Fruit fly (Drosophila melanogaster): ENCODE measurements around the gene CG32024.
A peak's percentile ranks its signal among the peaks of the same experiment; 100 is the strongest.

CG32024 gene

DNA sequence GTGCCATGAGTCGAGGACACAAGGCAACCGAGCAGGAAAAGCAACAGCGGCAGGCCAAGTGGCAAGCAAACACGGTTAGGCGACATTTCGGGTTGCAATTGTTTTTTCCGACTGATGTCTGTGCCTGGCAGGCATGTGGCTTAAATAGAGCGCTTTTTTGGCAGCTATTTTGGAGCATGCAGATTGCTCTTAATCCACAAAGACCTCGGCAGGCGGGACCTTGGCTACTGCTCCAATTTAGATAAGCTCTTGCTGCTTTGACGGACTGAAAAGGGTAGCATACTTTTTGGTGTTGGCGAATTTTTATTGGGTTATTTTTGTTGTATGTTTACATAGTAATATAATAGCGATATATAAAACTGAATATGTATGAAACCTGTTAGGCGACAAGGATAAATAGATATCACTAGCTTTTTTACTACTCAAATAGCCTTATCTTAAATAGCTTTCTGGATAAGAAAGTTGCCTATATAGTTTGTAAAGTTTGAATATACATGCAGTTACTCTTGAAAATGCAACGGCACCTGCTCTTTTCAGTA is at the start of gene CG32024, which contains the start of gene CG13312:
TSS of gene CG32024 (plus strand) at position 489 of the 539 bp plus-strand sequence.
TSS of gene CG13312 (minus strand) at position 101 of the 539 bp plus-strand sequence.
- TF ChIP-seq noc (tag; optimal IDR thresholded peaks at IDR 0.05), result no peak

DNA sequence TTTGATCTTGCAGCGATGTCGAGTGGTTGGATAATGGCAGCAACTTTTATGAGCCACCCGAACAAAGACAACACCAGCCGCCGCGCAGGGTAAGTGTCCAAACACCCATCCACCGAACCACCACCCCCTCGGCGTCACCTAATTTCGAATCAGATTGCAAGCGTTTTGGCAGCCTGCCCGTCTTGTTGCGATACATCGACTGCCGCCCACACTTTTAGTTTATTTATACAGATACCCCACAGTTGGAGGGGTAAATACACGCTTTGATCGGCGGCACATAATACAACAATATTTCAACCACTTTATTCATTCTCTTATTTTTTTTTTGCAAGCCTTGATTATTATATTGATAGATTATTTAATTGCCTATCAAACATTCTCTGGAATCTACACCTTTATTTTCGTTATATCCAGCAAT is 44.4 kb upstream of the CG32024 start:
- TF ChIP-seq noc (tag; optimal IDR thresholded peaks at IDR 0.05), result peak; percentile 55

DNA sequence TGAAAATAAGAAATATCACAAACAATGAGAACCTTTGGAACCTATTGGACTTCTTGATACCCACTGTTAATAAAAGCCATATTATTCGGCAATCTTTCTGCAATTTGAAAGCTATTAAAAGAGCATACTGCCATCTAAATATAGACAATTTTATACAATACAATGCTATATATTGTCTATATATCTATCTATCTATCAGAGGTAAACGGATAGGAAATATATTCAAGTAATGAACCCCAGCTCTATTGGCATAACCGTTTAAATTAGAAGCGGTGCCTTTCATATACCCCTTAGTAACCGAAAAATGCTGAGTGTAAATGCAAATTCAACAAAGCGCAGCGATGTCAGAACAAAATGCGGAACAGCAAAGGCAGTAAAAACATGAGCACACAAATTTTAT is 43.6 kb upstream of the CG32024 start:
- TF ChIP-seq noc (tag; optimal IDR thresholded peaks at IDR 0.05), result no peak

DNA sequence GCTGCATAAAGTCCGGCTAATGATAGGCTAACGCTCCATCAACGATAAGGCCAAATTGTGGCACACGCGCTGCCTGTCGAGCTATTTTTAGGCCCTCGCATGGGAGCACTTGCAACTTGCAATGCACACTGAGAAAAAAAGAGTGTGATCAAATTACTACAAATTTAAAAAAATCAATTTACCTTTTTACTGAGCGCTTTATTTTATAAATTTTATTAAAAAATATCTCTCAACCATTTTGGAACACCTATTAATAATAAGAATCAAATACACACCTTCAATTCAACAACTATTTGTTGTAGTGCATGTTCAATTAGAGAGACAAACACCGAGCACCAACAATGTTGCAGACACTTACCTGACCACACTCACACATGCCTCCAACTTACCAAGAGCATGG is 41.9 kb upstream of the CG32024 start:
- TF ChIP-seq noc (tag; optimal IDR thresholded peaks at IDR 0.05), result no peak

DNA sequence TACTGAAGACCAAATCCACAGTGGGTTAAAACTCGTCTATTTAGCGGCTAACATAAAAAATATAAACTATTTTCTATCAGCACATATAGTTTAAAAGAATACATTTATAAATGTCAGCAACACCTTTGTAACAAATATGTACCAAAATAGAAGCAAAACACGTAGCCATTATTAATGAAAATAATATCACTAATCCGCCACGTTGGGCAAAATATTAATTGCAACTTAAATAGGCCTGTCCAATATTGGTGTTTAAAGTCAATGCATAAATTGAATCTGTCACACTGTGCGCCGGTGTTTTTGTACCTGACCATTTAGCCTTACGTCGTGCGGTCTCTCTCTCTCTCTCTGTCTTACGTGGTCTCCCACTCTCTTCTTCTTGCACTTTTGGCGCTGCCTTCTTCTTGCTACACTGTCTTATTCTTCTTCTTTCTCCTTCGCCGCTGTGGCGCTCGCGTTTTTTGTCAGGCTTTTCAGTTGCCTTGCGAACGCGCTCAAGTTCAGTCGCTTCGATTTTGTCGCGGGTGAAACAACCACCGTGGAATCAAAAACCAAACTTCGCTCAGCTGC is 41.3 kb upstream of the CG32024 start:
- TF ChIP-seq noc (tag; optimal IDR thresholded peaks at IDR 0.05), result peak; percentile 98

DNA sequence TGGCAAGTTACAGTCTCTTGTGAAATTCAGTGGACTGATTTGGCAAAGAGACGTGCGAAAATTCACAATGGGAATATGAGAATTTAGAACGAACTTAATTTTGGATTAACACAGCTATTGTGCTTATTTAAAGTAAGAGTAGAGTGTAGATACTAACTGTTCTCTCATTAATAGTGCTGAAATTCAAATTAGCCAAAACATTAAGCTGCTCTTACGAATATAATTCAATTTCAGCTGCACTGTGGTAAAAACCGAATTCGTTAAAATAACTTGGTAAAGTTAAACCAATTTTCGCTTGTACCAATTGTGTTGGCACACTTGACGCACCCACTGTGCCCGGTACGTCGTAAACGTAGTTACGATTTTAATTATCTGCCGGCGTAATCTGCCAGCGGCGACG is 39.5 kb upstream of the CG32024 start:
- peak; percentile 75 for TF ChIP-seq noc (tag; optimal IDR thresholded peaks at IDR 0.05)

DNA sequence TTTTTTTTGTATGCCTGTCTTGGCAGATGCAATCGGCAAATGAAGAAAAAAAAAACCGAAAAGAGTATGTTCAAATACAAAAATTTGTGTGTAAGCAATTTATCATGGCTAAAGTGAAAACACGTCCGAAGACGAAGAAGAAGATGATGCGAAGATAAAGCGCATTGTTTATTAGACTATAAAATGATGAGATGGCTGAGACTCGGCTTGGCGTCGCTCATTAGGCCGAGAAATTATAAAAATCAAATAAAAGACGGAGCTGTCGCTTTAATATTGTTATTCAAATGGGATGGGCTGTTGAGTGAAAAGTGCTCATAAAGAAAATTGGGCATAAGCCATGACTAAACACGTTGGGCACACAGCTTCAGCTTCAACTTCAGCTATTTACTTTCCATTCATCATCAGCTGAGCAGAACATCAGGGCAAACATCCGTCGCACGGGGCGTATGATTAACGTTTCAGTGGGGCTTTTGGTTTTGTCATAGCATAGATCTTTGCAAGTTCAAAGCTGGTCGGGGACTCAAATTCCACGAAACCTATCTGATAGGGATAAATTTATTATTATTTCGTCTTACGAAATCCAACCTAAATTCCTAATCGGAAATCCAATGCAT is 36.7 kb upstream of the CG32024 start:
- TF ChIP-seq noc (tag; optimal IDR thresholded peaks at IDR 0.05), result no peak

DNA sequence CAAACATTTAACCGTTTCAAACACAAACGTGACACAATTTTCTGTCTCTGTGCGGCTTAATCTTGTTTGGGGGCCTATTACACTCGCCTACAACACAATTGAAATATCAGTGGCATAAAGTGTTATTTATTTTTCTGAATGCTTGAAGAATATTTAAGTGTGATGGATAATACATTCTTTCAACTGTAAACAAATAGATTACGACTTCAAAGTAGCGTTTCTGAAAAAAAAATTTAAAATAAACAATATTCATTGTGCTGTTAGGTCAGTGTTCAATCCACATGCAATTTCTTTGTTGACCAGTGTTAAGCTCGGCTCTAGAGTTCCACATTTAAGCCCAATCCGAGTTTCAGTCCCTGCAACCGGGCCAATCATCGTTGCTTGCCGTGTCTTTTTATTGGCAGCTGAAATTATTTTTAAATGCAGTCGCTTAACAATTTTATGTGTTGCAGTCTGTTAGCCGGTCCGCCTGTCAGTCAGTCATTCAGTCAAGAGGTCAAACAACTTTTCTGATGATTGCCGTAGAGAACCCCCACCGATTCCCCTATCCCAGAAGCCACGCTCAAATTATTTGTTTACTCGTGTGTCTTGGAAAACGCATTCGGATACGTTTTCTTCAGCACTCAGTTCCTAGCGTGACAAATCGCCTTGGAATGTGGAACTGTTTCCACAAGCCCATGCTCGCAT is 34.3 kb upstream of the CG32024 start:
- no peak for TF ChIP-seq noc (tag; optimal IDR thresholded peaks at IDR 0.05)

DNA sequence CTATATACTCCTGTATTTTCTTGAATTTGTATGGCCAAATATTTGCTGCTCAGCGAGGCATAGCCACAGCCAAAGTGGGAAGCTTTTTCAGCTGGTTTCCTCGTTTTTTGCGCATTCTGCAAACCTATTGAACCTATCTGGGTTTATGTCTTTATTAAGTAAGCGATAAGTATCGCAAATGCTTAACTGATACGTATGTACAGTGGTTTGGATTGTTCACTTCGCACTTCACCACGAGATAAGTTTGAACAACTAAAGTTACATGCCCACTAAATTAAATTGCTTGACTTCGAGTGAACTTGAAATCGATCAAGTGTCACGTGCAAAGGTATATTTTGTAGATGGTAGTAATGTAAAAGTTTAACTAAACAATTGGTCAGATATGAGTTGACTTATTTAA is 33.7 kb upstream of the CG32024 start:
- no peak for TF ChIP-seq noc (tag; optimal IDR thresholded peaks at IDR 0.05)

DNA sequence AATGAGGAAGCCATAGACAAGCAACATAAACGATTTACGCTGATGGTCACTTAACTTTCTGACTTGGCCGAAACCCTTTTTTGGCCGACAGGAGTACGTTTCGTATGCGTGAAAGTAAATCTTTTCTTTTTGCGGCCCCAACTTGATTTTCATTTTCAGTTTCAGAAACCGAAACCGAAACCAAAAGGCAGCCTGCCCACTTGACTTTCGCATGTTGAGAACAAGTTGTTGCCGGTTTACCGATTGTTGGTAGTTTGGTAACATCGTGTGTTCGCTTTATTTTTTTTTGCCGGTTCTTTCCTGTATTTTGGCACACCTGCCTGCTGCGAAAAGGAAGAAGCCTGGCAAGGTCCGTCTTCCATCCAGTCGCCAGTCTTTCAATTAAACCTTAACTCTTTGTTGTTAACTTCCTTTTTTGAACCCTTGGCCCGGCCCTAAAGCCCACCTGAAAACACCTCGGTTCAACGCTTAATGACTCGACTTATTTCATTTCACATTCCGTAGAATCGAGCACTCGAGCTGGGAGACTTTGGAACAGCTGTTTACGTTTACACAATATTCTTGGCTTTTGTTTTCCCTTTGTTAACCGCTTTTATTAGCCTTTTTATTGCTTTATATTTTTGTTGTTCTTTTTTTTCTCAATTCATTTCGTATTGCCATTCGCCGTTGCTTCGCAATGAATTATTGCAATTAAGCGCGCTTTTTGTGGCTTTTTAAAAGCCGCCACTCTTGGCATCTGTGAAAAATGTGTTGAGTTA is 32.2 kb upstream of the CG32024 start:
- TF ChIP-seq noc (tag; optimal IDR thresholded peaks at IDR 0.05), result no peak

DNA sequence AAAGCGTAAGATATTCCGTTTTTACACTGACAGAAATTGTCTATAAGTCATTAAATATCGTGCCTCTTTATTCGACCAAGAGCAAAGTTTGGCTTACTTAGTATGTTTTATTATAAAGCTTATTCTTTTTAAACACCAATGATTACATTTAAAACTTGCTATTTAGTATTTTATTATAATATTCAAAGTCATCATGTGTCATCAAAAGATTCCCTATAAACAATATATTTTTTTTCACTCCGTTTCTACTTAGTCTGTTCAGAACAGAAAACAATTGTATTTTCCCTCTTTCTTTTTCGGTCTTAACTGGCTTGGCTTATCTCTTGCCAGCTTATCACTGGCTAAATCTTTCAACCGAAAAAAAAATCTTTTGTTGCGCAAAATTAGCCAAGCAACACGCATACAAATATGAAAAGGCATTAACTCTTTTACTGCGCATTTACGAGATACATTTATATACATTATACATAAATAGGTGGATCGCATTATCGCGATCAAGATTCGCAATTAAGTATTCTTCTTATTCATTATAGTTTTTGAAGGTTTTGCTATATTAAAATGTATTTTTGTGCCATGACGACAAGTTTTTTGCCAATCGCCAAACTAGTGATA is 30.0 kb upstream of the CG32024 start:
- no peak for TF ChIP-seq noc (tag; optimal IDR thresholded peaks at IDR 0.05)

DNA sequence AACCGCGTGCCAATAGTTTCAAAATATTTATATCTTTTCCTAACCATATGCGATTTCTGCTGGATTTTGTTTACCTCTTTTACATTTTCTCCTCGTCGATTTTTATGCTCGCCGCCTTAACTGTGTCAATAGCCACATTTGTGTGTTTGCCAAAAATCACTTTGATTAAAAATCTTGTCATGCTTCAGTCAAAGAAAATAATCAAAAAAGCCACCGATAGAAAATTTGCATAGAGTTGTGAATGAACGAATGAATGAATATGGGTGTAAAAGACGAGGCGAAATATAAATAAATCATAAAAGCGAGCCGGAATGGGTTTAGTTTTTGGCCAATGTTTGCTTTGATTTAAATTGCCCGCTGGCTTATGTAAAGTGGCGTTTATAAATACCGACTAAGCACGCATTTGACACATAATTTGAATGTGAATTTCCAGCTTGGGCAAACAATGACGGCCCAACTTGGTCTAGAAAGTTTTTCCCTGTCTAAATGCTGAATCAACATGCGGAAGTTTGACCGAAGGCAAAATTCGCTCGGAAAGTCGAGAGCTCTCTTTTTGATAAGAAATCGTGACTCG is 26.6 kb upstream of the CG32024 start:
- peak; percentile 28 for TF ChIP-seq noc (tag; optimal IDR thresholded peaks at IDR 0.05)

DNA sequence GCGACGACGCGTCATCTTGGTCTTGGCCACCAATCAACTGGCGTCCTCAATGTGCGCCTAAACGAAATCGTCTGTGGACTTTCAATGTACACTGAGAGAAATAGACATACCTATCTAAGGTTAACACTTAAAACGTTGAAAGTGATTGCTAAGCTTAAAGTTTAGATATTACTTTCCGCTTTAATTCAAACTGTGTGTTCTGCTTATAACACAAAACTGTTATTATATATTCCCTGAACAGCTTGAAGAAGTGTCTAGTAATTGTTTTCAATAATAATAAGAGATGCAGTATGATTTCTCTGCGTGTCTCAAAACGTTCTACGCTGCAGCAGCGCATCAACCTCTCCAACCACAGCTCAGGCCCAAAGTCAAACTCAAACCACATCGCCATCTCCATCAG is 25.4 kb upstream of the CG32024 start:
- TF ChIP-seq noc (tag; optimal IDR thresholded peaks at IDR 0.05), result no peak

DNA sequence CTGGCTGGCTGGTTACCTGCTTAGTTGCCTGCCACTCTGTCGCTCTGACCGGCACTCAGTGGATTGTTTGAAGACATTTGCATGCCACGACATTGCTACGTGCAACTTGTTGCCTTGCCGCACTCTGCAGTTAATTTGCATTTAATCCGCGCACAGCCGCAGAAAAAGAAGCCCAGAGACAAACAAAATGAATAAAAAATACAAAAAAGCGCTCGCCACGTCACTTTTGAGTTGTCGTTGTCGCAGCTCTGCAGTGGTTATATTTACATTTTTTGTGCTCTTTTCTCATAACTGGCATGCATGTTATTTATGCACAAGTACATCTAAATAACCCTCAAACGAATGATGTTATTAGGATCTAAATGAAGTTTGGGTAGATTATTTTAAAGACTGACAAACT is 24.1 kb upstream of the CG32024 start:
- TF ChIP-seq noc (tag; optimal IDR thresholded peaks at IDR 0.05), result no peak

DNA sequence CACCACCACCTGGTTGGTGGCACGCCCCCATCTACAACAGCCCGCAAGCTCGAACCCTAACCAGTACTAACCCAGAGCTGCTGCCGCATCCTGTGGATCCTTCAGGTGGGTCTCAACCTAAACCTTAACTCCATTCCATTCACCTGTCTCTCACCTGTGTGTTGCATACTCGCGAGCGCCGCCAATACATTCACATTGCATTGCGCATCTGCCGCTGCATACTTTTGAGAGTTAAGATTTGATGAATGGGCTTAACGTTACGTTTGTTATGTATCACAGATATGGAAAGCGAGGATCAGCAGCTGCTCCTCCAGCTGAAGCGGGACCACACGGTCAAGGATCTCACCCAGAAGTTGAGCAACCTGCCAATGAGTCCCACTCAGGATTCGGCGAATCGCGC is 20.2 kb upstream of the CG32024 start:
- TF ChIP-seq noc (tag; optimal IDR thresholded peaks at IDR 0.05), result no peak
